Fruit fly (Drosophila melanogaster): ENCODE data around the gene CG31928.

Gene CG31928

DNA sequence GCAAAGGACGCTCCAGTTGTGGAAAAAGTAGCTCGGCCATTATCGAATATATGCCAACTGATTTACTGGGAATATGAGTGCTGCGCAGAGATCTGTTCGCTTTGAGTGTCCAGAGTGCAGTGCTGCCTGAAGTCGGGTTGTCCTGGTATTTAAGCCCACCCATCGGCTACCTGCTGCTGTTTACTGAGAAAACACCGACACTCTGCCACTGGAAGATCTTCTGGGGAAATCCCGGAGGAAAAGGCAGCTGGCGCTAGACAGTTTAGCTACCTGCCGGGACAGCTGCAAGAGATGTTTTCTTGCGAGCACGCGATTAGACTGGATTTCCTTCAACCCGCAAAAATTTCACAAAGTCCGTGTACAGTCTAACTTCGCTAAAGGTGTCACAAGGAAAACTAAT, 25.9 kb downstream of the CG31928 start, which contains the start of gene halo:
Gene halo (minus strand): TSS at position 127 of the 400 bp plus-strand sequence.
- no peak for TF ChIP-seq CG17801 (GFP tag; optimal IDR thresholded peaks at IDR 0.05; ENCODE audit: partially characterized antibody)

DNA sequence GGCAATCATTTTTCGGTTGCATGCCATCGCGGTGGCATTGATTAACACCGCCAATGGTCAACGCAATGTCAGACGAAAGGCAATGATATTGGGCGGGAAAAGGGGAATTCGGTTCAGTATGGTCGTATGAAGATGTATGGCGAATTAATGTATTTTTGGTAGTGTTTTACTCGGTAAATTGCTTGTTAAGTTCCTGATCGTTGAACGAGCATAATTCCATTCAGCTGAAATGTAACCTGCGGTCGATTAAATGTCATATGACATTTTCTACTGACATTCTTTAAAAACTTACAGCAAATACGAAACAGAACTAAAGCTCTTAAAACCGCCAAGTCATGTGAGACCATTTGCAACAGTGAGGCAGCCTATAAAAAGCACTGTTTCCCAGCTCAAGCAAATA, 28.1 kb downstream of the CG31928 start, which contains the start of gene Or22a:
Gene Or22a (plus strand): TSS at position 301 of the 400 bp plus-strand sequence.
- TF ChIP-seq CG17801 (GFP tag; optimal IDR thresholded peaks at IDR 0.05; ENCODE audit: partially characterized antibody), result no peak

DNA sequence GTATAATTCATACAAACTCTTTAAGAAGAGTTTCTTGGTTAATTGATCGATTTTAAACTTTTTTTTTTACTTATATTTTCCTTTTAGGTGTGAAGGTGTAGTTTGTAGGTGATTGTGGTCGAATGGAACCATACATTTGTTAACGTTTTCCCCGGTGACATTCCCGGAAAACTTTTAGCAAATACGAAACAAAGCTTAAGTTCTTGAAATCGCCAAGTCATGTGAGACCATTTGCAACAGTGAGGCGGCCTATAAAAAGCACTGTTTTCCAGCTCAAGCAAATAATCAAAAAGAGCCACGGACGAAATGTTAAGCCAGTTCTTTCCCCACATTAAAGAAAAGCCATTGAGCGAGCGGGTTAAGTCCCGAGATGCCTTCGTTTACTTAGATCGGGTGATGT, 30.3 kb downstream of the CG31928 start, which contains the start of gene Or22b:
Gene Or22b (plus strand): TSS at position 301 of the 400 bp plus-strand sequence.
- no peak for TF ChIP-seq CG17801 (GFP tag; optimal IDR thresholded peaks at IDR 0.05; ENCODE audit: partially characterized antibody)

DNA sequence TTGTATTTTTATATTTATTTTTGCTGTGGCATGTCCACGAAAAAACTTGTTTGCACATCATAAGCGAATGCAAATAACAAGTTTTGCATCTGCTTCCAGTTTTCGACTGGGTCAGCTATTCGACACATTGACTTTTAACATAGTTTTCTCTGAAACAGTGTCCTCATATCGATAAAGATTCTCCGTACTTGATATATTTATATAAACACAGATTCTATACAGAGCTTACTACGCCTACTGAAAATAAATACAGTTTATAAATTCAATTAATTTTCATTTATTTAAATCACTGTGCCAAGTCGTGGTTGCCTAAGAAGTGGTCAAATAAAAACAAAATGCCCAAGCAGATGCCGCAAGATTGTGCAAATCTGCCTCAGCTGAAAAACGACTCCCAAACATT, 43.1 kb downstream of the CG31928 start:
- no peak for TF ChIP-seq CG17801 (GFP tag; optimal IDR thresholded peaks at IDR 0.05; ENCODE audit: partially characterized antibody)

DNA sequence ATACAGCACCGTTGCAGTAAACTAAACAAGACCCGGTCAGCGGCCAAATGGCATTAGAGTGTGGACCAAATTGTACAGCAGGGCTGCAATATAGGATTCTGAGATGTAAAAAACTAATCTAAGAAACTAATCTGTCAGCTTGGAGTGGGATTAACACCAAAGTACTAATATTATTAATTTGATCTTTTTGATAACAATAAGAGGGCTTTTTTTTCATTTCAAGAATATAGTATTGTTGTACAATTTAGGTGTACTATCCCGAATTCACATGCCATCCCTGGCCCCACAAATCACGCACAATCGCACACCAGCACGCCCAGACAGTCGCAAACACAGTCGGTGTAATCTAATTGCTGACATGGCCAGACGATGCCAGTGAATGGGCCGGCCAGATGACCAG, 46.0 kb downstream of the CG31928 start:
- no peak for TF ChIP-seq CG17801 (GFP tag; optimal IDR thresholded peaks at IDR 0.05; ENCODE audit: partially characterized antibody)

Data from ovary, adult (tissue).